Fruit fly (Drosophila melanogaster): Measurements from ENCODE around the gene Fnta.

The Fnta gene

DNA sequence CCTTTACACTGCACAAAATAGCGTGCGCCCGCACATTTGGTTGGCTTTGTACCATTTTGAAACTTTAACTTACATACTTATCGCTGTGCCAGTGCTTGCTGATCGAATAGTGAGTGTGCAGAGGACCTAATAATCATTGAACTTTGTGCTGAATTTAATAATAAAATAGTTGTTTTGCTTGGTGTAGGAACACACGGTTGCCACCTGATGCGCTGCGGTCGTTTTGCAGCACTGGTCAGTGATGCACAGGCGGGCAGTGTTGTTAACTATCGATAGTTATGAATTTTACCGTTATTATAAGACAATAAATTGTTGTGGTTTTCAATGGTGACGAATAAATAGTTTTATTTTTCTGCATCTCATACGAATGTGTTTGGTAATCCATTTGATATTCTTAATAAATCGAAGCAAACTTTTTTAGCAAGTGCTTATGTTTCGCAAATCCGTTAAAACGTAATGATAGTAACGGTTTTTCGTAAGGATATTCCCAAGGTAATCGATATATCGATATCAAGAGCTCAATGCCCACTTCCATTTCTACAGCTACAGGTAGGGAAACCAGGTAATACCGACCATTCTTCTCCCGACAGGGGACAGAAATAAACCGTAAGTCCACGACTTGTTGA, 7.4 kb upstream of the Fnta start, which contains the start of the genes tank and CG12194:
Gene tank, minus strand, starts transcription at position 228 of the 626 bp plus-strand sequence.
Gene CG12194, plus strand, starts transcription at position 576 of the 626 bp plus-strand sequence.
- TF ChIP-seq insv (optimal IDR thresholded peaks at IDR 0.05) = no peak
- TF ChIP-seq h (optimal IDR thresholded peaks at IDR 0.05) = no peak
- no peak for TF ChIP-seq psq (optimal IDR thresholded peaks at IDR 0.05)
- no peak for TF ChIP-seq Sin3A (optimal IDR thresholded peaks at IDR 0.05)
- no peak for TF ChIP-seq ttk (optimal IDR thresholded peaks at IDR 0.05)
- TF ChIP-seq Myc (optimal IDR thresholded peaks at IDR 0.05) = no peak

DNA sequence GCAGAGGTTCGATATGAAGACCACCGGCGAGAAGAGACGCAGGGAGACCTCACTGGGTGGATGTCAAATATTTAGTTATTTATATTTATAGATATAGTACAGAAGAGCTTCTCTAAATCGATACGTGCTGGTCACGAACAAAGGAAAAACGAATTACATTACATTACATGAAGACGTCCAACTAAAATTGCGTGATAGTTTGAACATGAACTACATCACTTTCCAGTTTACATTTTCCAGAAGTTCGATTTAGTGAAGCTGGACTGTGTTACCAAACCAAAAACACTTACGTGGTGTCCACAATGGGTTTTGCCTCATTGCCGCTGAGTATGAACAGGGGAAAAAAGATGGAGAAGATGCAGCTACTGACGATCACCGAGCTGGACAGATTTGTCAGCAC, 5.7 kb upstream of the Fnta start:
- TF ChIP-seq psq (optimal IDR thresholded peaks at IDR 0.05) (no peak), insv (optimal IDR thresholded peaks at IDR 0.05) (no peak), Myc (optimal IDR thresholded peaks at IDR 0.05) (no peak), h (optimal IDR thresholded peaks at IDR 0.05) (no peak), Sin3A (optimal IDR thresholded peaks at IDR 0.05) (no peak), ttk (optimal IDR thresholded peaks at IDR 0.05) (no peak)

DNA sequence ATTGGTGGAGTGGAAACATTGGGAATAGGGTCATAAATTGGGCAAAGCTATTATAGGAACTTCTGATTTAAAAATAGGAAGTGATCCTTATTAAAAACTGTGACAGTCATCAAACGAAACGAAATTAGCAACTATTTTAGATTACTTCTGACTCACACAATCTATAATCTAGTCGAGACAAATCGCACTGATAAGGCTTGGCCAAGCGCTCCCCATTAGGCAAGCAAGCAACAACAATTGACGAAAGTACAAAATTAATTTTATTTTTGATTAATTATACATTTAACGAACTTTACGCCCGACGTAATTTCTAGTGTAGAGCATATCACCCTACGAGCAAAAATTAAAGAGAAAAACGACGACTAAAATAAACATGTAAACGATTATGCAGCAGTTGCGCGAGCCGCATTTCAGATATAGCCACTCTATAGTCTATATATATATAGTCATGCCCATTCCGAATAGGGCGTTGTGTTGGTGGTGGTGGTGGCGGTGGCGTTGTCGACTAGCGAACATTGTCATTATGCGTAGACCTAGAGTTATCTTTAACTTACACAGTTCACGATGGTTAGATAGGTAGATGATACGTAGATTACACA, 4.7 kb upstream of the Fnta start, which contains the start of gene Ir25a:
Gene Ir25a, minus strand, starts transcription at position 210 of the 599 bp plus-strand sequence.
- no peak for TF ChIP-seq psq (optimal IDR thresholded peaks at IDR 0.05)
- no peak for TF ChIP-seq h (optimal IDR thresholded peaks at IDR 0.05)
- TF ChIP-seq ttk (optimal IDR thresholded peaks at IDR 0.05) = no peak
- no peak for TF ChIP-seq insv (optimal IDR thresholded peaks at IDR 0.05)
- TF ChIP-seq Myc (optimal IDR thresholded peaks at IDR 0.05) = no peak
- no peak for TF ChIP-seq Sin3A (optimal IDR thresholded peaks at IDR 0.05)

DNA sequence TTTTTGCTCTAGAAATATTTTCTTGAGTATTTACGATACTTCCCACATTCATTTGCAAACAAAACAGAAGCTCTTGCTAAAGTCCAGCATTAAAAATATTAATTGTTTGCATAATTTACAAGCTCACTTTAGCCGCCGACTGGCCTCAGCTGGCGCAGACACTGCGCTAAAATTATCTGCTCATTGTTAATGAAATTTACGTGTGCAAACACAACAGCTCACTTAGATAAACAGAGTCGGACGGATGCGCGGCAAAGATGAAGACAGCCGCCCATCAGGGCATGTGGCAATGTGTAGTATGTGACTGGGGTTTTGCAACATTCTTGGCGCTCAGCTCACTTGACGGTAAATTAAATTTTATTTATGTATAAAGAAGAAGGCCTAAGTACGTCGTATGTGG, 1.5 kb downstream of the Fnta start:
- TF ChIP-seq psq (optimal IDR thresholded peaks at IDR 0.05) (no peak), insv (optimal IDR thresholded peaks at IDR 0.05) (no peak), h (optimal IDR thresholded peaks at IDR 0.05) (no peak), Sin3A (optimal IDR thresholded peaks at IDR 0.05) (no peak), Myc (optimal IDR thresholded peaks at IDR 0.05) (no peak), ttk (optimal IDR thresholded peaks at IDR 0.05) (no peak)

DNA sequence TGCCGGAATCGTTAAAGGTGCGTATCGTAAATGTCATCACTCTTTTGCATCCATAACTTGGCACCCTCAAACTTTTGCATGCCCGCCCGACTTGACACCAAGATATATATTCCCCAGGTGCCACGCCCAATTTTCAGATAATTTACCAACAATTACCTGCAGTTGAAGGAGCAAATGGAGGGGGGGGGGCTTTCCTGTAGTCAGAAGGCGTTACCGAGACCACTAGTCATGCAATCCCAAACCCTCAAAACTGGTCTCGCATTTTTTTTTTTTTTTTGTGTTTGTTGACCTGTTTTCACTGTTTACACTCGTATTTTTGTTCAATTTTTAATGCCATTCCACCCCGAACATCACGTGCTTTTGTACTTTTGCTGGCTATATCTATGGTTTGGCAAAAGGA, 4.8 kb downstream of the Fnta start:
- TF ChIP-seq Sin3A (optimal IDR thresholded peaks at IDR 0.05) (no peak), psq (optimal IDR thresholded peaks at IDR 0.05) (no peak), h (optimal IDR thresholded peaks at IDR 0.05) (no peak)

DNA sequence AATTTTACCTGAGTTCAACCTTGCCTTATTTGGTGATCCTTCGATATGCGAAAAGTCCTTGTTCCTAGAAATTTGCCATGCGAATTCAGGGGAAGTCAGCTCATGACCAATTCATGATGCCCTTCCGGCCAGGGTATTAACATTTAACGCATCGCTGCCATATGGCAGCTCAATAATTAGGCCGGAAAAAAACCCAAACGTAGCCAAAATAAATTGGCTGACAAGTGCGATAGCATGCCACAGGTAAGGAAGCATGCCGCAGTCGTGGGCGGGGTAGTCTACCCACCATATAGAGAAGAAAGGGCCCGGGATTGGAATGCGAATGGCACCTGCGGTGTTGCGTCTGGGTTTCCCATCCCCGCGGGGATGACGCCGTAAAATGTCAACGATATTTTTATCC, 6.7 kb downstream of the Fnta start:
- no peak for TF ChIP-seq insv (optimal IDR thresholded peaks at IDR 0.05)
- TF ChIP-seq h (optimal IDR thresholded peaks at IDR 0.05) = no peak
- TF ChIP-seq Sin3A (optimal IDR thresholded peaks at IDR 0.05) = no peak
- no peak for TF ChIP-seq ttk (optimal IDR thresholded peaks at IDR 0.05)
- no peak for TF ChIP-seq psq (optimal IDR thresholded peaks at IDR 0.05)
- no peak for TF ChIP-seq Myc (optimal IDR thresholded peaks at IDR 0.05)

DNA sequence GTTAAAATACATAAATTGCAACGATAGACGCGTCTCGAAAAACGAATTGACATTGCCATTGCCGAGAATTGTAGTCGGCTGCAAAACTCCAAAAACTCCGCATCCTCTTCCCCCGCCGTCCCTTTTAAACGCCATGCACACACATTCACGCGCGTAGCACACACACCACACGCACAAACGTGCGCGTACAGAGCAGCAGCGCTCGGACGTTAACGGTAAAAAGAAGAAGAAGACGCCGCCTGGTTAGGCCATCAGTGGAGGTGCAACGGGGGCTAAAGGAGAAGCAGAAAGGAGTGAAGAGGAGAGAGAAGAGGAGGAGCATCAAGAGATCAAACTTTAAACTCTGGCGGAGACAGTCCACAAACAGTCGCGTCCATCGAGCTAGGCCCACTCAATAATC, 8.2 kb downstream of the Fnta start:
- no peak for TF ChIP-seq Myc (optimal IDR thresholded peaks at IDR 0.05)
- TF ChIP-seq insv (optimal IDR thresholded peaks at IDR 0.05) = no peak
- no peak for TF ChIP-seq h (optimal IDR thresholded peaks at IDR 0.05)
- TF ChIP-seq ttk (optimal IDR thresholded peaks at IDR 0.05) = no peak
- TF ChIP-seq Sin3A (optimal IDR thresholded peaks at IDR 0.05) = no peak
- TF ChIP-seq psq (optimal IDR thresholded peaks at IDR 0.05) = no peak

DNA sequence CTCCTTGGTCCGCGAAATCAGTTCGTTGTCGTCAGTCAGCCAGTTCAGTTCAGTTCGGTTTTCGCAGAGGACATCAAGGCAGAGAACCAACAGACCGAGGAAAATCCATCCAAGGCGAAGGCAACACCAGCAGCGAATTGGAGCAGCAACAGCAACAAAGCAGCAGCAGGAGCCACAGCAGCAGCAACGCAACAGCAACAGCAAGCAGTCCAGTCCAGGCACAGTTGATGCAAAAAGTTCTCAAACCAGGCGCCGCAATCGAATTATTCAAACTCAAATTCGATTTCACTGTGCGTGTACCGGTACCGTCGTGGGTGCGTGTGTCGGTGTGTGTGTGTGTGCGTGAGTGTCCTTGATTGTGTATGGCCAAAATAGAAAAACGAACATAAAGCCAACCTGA, 8.7 kb downstream of the Fnta start, which contains the start of gene CG15628:
Gene CG15628, plus strand, starts transcription at position 18 of the 400 bp plus-strand sequence.
- TF ChIP-seq ttk (optimal IDR thresholded peaks at IDR 0.05) = no peak
- no peak for TF ChIP-seq h (optimal IDR thresholded peaks at IDR 0.05)
- no peak for TF ChIP-seq insv (optimal IDR thresholded peaks at IDR 0.05)
- TF ChIP-seq psq (optimal IDR thresholded peaks at IDR 0.05) = no peak

DNA sequence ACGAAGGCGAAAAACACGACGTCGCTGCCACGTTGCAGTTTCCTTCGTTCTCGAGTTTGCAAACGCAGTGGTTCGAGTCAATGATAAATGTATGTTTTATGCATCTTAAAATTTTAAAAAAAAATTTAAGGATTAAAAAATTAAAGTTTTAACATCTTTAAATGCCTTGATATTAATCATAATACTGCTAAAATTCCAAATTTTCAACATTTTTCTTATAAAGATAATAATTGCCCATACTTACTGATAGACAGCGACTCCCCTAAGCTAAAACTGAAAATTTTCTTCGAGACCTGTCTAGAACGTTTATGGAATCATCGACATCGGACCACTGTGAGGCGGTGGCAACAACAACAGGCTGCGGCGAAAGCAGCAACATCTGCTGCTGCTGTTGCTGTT, 9.2 kb downstream of the Fnta start:
- TF ChIP-seq psq (optimal IDR thresholded peaks at IDR 0.05) (no peak), Sin3A (optimal IDR thresholded peaks at IDR 0.05) (no peak), ttk (optimal IDR thresholded peaks at IDR 0.05) (no peak)

DNA sequence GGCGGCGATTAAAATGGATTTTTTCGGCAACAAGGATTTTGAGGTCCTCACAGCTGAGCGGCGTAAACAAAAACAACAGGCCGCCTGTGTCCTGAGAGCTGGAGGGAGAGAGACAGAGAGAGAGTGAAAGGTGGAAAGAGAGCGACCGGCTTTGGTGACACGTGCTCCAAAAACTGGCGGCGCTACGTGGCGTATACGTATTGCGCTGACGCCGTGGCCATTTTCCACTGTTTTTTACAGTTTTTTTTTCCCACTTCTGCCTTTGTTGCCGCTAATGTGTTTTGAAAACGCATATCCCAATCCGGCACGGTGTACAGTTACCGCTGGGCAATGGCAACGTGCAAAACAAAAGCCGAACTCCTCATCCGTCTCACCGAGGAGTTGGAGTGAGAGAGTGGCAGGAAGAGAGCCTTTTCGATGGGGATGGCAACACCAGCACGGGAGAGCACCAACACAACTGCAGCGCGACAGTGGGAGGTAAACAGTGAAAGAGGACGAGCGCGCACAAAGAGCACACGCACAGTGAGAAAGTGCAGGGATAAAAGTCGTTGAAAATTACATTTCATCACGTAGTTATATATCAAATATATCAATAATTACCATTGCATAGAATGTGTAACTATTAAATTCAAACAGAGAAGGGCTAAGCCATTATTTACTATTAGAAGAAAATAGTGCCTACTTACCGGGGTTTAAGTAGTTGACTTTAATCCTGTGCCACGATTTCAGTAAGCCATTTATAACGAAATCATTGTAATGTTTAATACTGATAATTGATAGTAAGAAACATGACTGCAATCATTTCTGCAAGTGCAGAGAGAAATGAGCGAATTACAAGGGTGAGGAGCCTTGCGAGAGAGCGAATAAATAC, 9.8 kb downstream of the Fnta start:
- TF ChIP-seq h (optimal IDR thresholded peaks at IDR 0.05) (no peak), Myc (optimal IDR thresholded peaks at IDR 0.05) (no peak), insv (optimal IDR thresholded peaks at IDR 0.05) (no peak), Sin3A (optimal IDR thresholded peaks at IDR 0.05) (no peak), psq (optimal IDR thresholded peaks at IDR 0.05) (no peak), ttk (optimal IDR thresholded peaks at IDR 0.05) (no peak)

DNA sequence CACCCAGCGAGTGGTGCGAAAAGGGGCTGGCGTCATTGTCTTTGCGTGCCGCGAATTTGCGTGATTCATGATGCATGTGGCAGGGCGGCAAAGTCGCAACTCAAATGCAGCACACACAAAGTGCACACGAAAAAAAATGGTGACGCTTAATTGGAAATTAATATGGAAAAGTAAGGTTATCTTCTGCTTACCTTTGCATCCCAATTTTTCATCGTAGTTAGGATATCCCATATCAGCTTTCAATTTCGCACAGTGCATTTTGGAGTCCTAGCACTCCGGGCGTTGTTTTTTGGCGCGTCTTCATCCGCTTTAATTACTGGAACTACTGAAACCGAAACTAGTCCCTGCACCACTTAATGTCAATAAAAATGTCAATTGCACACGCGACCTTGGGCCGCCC, 10.5 kb downstream of the Fnta start:
- TF ChIP-seq Sin3A (optimal IDR thresholded peaks at IDR 0.05) (no peak), insv (optimal IDR thresholded peaks at IDR 0.05) (no peak), ttk (optimal IDR thresholded peaks at IDR 0.05) (no peak), Myc (optimal IDR thresholded peaks at IDR 0.05) (no peak), h (optimal IDR thresholded peaks at IDR 0.05) (no peak), psq (optimal IDR thresholded peaks at IDR 0.05) (no peak)

DNA sequence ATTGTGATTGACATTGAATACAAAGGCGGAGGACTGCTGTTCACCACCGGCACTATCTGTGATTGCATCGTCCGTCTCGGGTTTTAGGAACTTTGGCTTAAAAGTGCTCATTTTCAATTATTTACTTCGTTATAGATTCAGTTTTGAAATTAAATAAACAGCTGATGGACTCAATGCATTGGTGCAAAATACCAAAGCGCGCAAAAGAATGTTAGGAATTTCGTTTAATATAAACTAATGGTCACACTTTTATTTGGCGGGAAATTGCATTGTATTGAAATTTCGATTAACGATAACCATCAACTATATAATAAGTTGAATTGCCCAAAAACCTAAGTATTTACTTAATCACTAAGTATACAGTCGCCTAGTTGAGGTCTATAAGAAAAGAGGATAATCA, 12.4 kb downstream of the Fnta start, which contains the start of gene CG3225:
Gene CG3225, minus strand, starts transcription at position 190 of the 400 bp plus-strand sequence.
- TF ChIP-seq insv (optimal IDR thresholded peaks at IDR 0.05) (no peak), Sin3A (optimal IDR thresholded peaks at IDR 0.05) (no peak), Myc (optimal IDR thresholded peaks at IDR 0.05) (no peak)

All from Kc167 (cell line).